Fruit fly (Drosophila melanogaster) whole organism, embryonic: ENCODE results near the gene Hgsnat.
A peak's percentile ranks its signal among the peaks of the same experiment; 100 is the strongest.

Source experiments
- Abd-B ChIP-seq: fragments of 200-800 bp; sonication (Bioruptor generic); optimal IDR thresholded peaks from 2 replicates; lab custom pipeline; 2018; ENCODE audit warnings: missing biosample characterization, mild to moderate bottlenecking, missing genetic modification characterization, moderate library complexity
- Ada2b ChIP-seq: fragments of 200-800 bp; sonication (Bioruptor generic); IDR thresholded peaks from 2 replicates; pipeline ENCODE4 v1.3.6; 2022; ENCODE audit warnings: missing biosample characterization, missing genetic modification characterization
- CG10431 ChIP-seq: fragments of 200-800 bp; sonication (Bioruptor generic); optimal IDR thresholded peaks from 3 replicates; lab custom pipeline; 2018; ENCODE audit warnings: missing biosample characterization, mild to moderate bottlenecking, missing genetic modification characterization
- CG11560 ChIP-seq: fragments of 200-800 bp; sonication (Bioruptor generic); IDR thresholded peaks from 3 replicates; pipeline ENCODE4 v1.3.6; 2022; ENCODE audit warnings: missing biosample characterization, missing genetic modification characterization
- CG12104 ChIP-seq: fragments of 200-800 bp; sonication (Bioruptor generic); optimal IDR thresholded peaks from 3 replicates; lab custom pipeline; 2016; ENCODE audit warnings: missing biosample characterization, missing genetic modification characterization
- CG12155 ChIP-seq: fragments of 200-800 bp; sonication (Bioruptor generic); optimal IDR thresholded peaks from 3 replicates; lab custom pipeline; 2016; ENCODE audit warnings: missing biosample characterization, missing genetic modification characterization
- CG12659 ChIP-seq: fragments of 200-800 bp; sonication (Bioruptor generic); optimal IDR thresholded peaks from 3 replicates; lab custom pipeline; 2017; ENCODE audit warnings: mild to moderate bottlenecking, missing biosample characterization, missing genetic modification reagents, missing genetic modification characterization
- CG12942 ChIP-seq: fragments of 200-800 bp; sonication (Bioruptor generic); optimal IDR thresholded peaks from 3 replicates; lab custom pipeline; 2016; ENCODE audit warnings: missing biosample characterization, missing genetic modification characterization
- CG13287 ChIP-seq: fragments of 200-800 bp; sonication (Bioruptor generic); IDR thresholded peaks from 2 replicates; pipeline ENCODE4 v1.3.6; 2022; ENCODE audit warnings: missing biosample characterization, missing genetic modification characterization; ENCODE audit not compliant: partially characterized antibody
- CG16813 ChIP-seq: fragments of 200-800 bp; sonication (Bioruptor generic); IDR thresholded peaks from 3 replicates; pipeline ENCODE4 v1.3.6; 2022; ENCODE audit warnings: missing biosample characterization, missing genetic modification characterization; ENCODE audit not compliant: partially characterized antibody
- CG3163 ChIP-seq: fragments of 200-800 bp; sonication (Bioruptor generic); optimal IDR thresholded peaks from 3 replicates; lab custom pipeline; 2016; ENCODE audit warnings: missing biosample characterization, missing genetic modification characterization
- CG32772 ChIP-seq: fragments of 200-800 bp; sonication (Bioruptor generic); IDR thresholded peaks from 2 replicates; pipeline ENCODE4 v1.3.6; 2022; ENCODE audit warnings: missing biosample characterization, missing genetic modification characterization
- CG34422 ChIP-seq: fragments of 200-800 bp; sonication (Bioruptor generic); IDR thresholded peaks from 3 replicates; pipeline ENCODE4 v1.3.6; 2022; ENCODE audit warnings: missing biosample characterization, missing genetic modification characterization
- CG3726 ChIP-seq: fragments of 200-800 bp; sonication (Bioruptor generic); IDR thresholded peaks from 3 replicates; pipeline ENCODE4, ENCODE4 v1.3.6; 2022; ENCODE audit warnings: missing biosample characterization, missing genetic modification characterization
- CG6654 ChIP-seq: fragments of 200-800 bp; sonication (Bioruptor generic); optimal IDR thresholded peaks from 2 replicates; lab custom pipeline; 2017; ENCODE audit warnings: missing biosample characterization, mild to moderate bottlenecking, missing genetic modification characterization
- CG6854 ChIP-seq: fragments of 200-800 bp; sonication (Bioruptor generic); optimal IDR thresholded peaks from 3 replicates; lab custom pipeline; 2017; ENCODE audit warnings: missing biosample characterization, mild to moderate bottlenecking, missing genetic modification characterization
- CG7357 ChIP-seq: fragments of 200-800 bp; sonication (Bioruptor generic); IDR thresholded peaks from 3 replicates; pipeline ENCODE4 v1.3.6; 2022; ENCODE audit warnings: missing biosample characterization, missing genetic modification characterization
- CG7372 ChIP-seq: fragments of 200-800 bp; sonication (Bioruptor generic); IDR thresholded peaks from 2 replicates; pipeline ENCODE4 v1.3.6; 2022; ENCODE audit warnings: missing biosample characterization, missing genetic modification characterization
- CG7928 ChIP-seq: fragments of 200-800 bp; sonication (Bioruptor generic); optimal IDR thresholded peaks from 2 replicates; lab custom pipeline; 2017; ENCODE audit warnings: missing biosample characterization, mild to moderate bottlenecking, missing genetic modification characterization
- CG7963 ChIP-seq: fragments of 200-800 bp; sonication (Bioruptor generic); IDR thresholded peaks from 3 replicates; pipeline ENCODE4 v1.3.6; 2022; ENCODE audit warnings: missing biosample characterization, missing genetic modification characterization; ENCODE audit not compliant: partially characterized antibody
- CG7987 ChIP-seq: fragments of 200-800 bp; sonication (Bioruptor generic); optimal IDR thresholded peaks from 2 replicates; lab custom pipeline; 2018; ENCODE audit warnings: missing biosample characterization, mild to moderate bottlenecking, missing genetic modification characterization, moderate library complexity
- CG9727 ChIP-seq: fragments of 200-800 bp; sonication (Bioruptor generic); optimal IDR thresholded peaks from 3 replicates; lab custom pipeline; 2017; ENCODE audit warnings: missing biosample characterization, mild to moderate bottlenecking, missing genetic modification characterization
- ERR ChIP-seq: fragments of 200-800 bp; sonication (Bioruptor generic); optimal IDR thresholded peaks from 2 replicates; lab custom pipeline; 2016; ENCODE audit warnings: missing biosample characterization, missing genetic modification characterization
- Elba2 ChIP-seq: fragments of 200-800 bp; sonication (Bioruptor generic); optimal IDR thresholded peaks from 3 replicates; lab custom pipeline; 2016; ENCODE audit warnings: missing biosample characterization, missing genetic modification characterization
- Fer2 ChIP-seq: fragments of 200-800 bp; sonication (Bioruptor generic); optimal IDR thresholded peaks from 2 replicates; lab custom pipeline; 2018; ENCODE audit warnings: missing biosample characterization, mild to moderate bottlenecking, missing genetic modification characterization, moderate library complexity
- Hand ChIP-seq: fragments of 200-800 bp; sonication (Bioruptor generic); optimal IDR thresholded peaks from 2 replicates; lab custom pipeline; 2017; ENCODE audit warnings: mild to moderate bottlenecking, missing biosample characterization, missing genetic modification reagents, missing genetic modification characterization
- HmgD ChIP-seq: fragments of 200-800 bp; sonication (Bioruptor generic); optimal IDR thresholded peaks from 3 replicates; lab custom pipeline; 2016; ENCODE audit warnings: missing biosample characterization, missing genetic modification characterization
- Jarid2 ChIP-seq: fragments of 200-800 bp; sonication (Bioruptor generic); optimal IDR thresholded peaks from 3 replicates; lab custom pipeline; 2017; ENCODE audit warnings: mild to moderate bottlenecking, missing biosample characterization, missing genetic modification reagents, missing genetic modification characterization
- Nf-YA ChIP-seq: fragments of 200-800 bp; sonication (Bioruptor generic); IDR thresholded peaks from 2 replicates; pipeline ENCODE4 v1.3.6; 2022; ENCODE audit warnings: missing biosample characterization, missing genetic modification characterization
- Sin3A ChIP-seq: fragments of >200 bp; optimal IDR thresholded peaks from 2 replicates; lab custom pipeline; 2018
- Spps ChIP-seq: fragments of 200-800 bp; sonication (Bioruptor generic); optimal IDR thresholded peaks from 2 replicates; lab custom pipeline; 2018; ENCODE audit warnings: missing biosample characterization, mild to moderate bottlenecking, missing genetic modification characterization
- TFAM ChIP-seq: fragments of 200-800 bp; sonication (Bioruptor generic); optimal IDR thresholded peaks from 2 replicates; lab custom pipeline; 2017; ENCODE audit warnings: missing biosample characterization, missing genetic modification characterization, inconsistent platforms
- al ChIP-seq: fragments of 200-800 bp; sonication (Bioruptor generic); IDR thresholded peaks from 2 replicates; pipeline ENCODE4 v1.3.6; 2022; ENCODE audit warnings: missing biosample characterization, missing genetic modification characterization
- bab2 ChIP-seq: fragments of 200-800 bp; sonication (Bioruptor generic); optimal IDR thresholded peaks from 2 replicates; lab custom pipeline; 2016; ENCODE audit warnings: missing biosample characterization, missing genetic modification characterization
- bbx ChIP-seq: fragments of 200-800 bp; sonication (Bioruptor generic); IDR thresholded peaks from 2 replicates; pipeline ENCODE4 v1.3.6; 2022; ENCODE audit warnings: missing biosample characterization, missing genetic modification characterization; ENCODE audit not compliant: partially characterized antibody
- bcd ChIP-seq: fragments of 200-800 bp; sonication (Bioruptor generic); optimal IDR thresholded peaks from 2 replicates; lab custom pipeline; 2017; ENCODE audit warnings: missing biosample characterization, mild to moderate bottlenecking, missing genetic modification characterization
- btn ChIP-seq: fragments of 200-800 bp; sonication (Bioruptor generic); optimal IDR thresholded peaks from 2 replicates; lab custom pipeline; 2016; ENCODE audit warnings: missing biosample characterization, missing genetic modification characterization
- ftz-f1 ChIP-seq: fragments of 200-800 bp; sonication (Bioruptor generic); optimal IDR thresholded peaks from 2 replicates; lab custom pipeline; 2016; ENCODE audit warnings: missing biosample characterization, missing genetic modification characterization
- ken ChIP-seq: fragments of 200-800 bp; sonication (Bioruptor generic); IDR thresholded peaks from 3 replicates; pipeline ENCODE4 v1.3.6; 2022; ENCODE audit warnings: missing biosample characterization, missing genetic modification characterization
- lbe ChIP-seq: fragments of 200-800 bp; sonication (Bioruptor generic); optimal IDR thresholded peaks from 2 replicates; lab custom pipeline; 2016; ENCODE audit warnings: missing biosample characterization, mild to moderate bottlenecking, missing genetic modification characterization
- mam ChIP-seq: fragments of 200-800 bp; sonication (Bioruptor generic); optimal IDR thresholded peaks from 3 replicates; lab custom pipeline; 2016; ENCODE audit warnings: missing biosample characterization, missing genetic modification characterization
- p53 ChIP-seq: fragments of 200-800 bp; sonication (Bioruptor generic); optimal IDR thresholded peaks from 2 replicates; lab custom pipeline; 2016; ENCODE audit warnings: missing biosample characterization, missing genetic modification characterization
- prd ChIP-seq, 3 experiments: fragments of >200 bp in 2 of 3; fragments of 200-800 bp in 1 of 3; sonication (Bioruptor generic) in 1 of 3; optimal IDR thresholded peaks in 2 of 3; IDR thresholded peaks in 1 of 3; 2 replicates in 2 of 3; 3 replicates in 1 of 3; pipeline versions ENCODE4 v1.3.6 to Lab custom; 2017 to 2022; ENCODE audit warnings: missing biosample characterization in 1 of 3, missing genetic modification characterization in 1 of 3
- pum ChIP-seq: fragments of 200-800 bp; sonication (Bioruptor generic); optimal IDR thresholded peaks from 2 replicates; lab custom pipeline; 2016; ENCODE audit warnings: missing biosample characterization, missing genetic modification characterization
- sim ChIP-seq: fragments of 200-800 bp; sonication (Bioruptor generic); IDR thresholded peaks from 2 replicates; pipeline ENCODE4 v1.3.6; 2022; ENCODE audit warnings: missing biosample characterization, missing genetic modification characterization
- stc ChIP-seq: fragments of 200-800 bp; sonication (Bioruptor generic); IDR thresholded peaks from 2 replicates; pipeline ENCODE4 v1.3.6; 2022; ENCODE audit warnings: missing biosample characterization, missing genetic modification characterization
- tup ChIP-seq: fragments of 200-800 bp; sonication (Bioruptor generic); optimal IDR thresholded peaks from 2 replicates; lab custom pipeline; 2016; ENCODE audit warnings: missing biosample characterization, mild to moderate bottlenecking, missing genetic modification characterization, moderate library complexity
- wor ChIP-seq: fragments of 200-800 bp; sonication (Bioruptor generic); IDR thresholded peaks from 2 replicates; pipeline ENCODE4 v1.3.6; 2022; ENCODE audit warnings: missing biosample characterization, missing genetic modification characterization
- zen ChIP-seq: fragments of 200-800 bp; sonication (Bioruptor generic); optimal IDR thresholded peaks from 3 replicates; lab custom pipeline; 2018; ENCODE audit warnings: missing biosample characterization, mild to moderate bottlenecking, missing genetic modification characterization, moderate library complexity

Hgsnat gene

DNA sequence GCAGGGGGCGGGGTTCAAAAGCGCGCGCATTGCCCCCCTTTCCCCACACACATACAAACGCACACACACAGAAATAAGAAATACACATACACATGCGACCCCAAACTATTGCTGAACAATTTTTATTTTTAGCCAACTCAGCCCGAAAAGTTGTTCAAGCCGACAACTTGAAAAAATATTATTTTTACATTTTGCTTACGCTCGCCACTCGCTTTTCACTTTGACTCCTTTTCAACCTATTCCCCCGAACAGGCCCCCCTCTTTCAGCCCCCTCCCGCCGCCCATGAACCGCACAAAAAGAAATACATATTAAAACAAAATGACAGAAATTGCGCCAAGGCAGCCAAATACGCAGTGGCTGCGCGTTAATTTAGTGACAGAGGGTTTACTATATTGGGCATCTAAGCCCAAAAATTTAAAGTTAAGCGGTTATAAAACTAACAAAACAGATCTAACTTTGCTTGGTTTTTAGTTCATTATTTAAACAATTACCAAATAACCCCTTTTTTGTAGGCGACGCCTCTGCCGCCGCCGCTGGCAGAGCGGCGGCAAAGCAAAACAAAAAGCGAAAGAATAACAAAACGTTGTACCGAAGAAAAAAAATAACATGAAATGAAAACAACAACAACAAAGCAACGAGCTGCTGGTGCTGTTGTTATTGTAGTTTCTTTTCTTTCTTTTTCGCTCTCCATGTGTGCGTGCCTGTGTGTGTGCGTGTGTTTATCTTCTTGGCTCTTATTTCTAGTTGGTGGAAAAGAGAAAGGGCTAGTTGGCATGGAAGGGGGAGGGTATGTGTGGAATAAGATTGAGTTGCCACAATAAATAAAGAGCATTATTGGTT lies 8.4 kb upstream of the Hgsnat start:
- TF ChIP-seq p53 (peak; percentile 98), Abd-B (GFP tag; lab: Kevin White, UChicago) (peak; percentile 100), CG7372 (GFP tag; lab: Robert Waterston, UW) (peak; percentile 100), bab2 (GFP tag; lab: Kevin White, UChicago) (peak; percentile 100), CG34422 (GFP tag; lab: Robert Waterston, UW) (peak; percentile 100), Ada2b (GFP tag; lab: Robert Waterston, UW) (peak; percentile 100), sim (peak; percentile 99), CG13287 (GFP tag; lab: Robert Waterston, UW) (peak; percentile 17; the same call in 1 of the 2 replicates), tup (GFP tag; lab: Kevin White, UChicago) (peak; percentile 99), CG12104 (GFP tag; lab: Kevin White, UChicago) (peak; percentile 100), CG7987 (GFP tag; lab: Kevin White, UChicago) (peak; percentile 99), Fer2 (tag; lab: Kevin White, UChicago) (peak; percentile 100), CG3163 (peak; percentile 95), zen (tag; lab: Kevin White, UChicago) (peak; percentile 100), Sin3A (lab: Kevin White, UChicago) (no peak), TFAM (GFP tag; lab: Kevin White, UChicago) (peak; percentile 97), CG6654 (peak; percentile 95), CG12659 (GFP tag; lab: Kevin White, UChicago) (peak; percentile 100), ken (GFP tag; lab: Robert Waterston, UW) (peak; percentile 100), btn (GFP tag; lab: Kevin White, UChicago) (peak; percentile 99), ERR (GFP tag; lab: Kevin White, UChicago) (peak; percentile 99), HmgD (peak; percentile 99), lbe (GFP tag; lab: Kevin White, UChicago) (peak; percentile 99), ftz-f1 (peak; percentile 98), Hand (GFP tag; lab: Kevin White, UChicago) (peak; percentile 100), Jarid2 (GFP tag; lab: Kevin White, UChicago) (peak; percentile 98), CG12155 (peak; percentile 99), CG10431 (GFP tag; lab: Kevin White, UChicago) (peak; percentile 99), CG3726 (GFP tag; lab: Robert Waterston, UW) (peak; percentile 100), pum (peak; percentile 100), bcd (peak; percentile 100), wor (GFP tag; lab: Robert Waterston, UW) (peak; percentile 99), CG7928 (GFP tag; lab: Kevin White, UChicago) (peak; percentile 89), CG7357 (GFP tag; lab: Robert Waterston, UW) (peak; percentile 99), CG16813 (GFP tag; lab: Robert Waterston, UW) (no peak), bbx (GFP tag; lab: Robert Waterston, UW) (no peak), CG32772 (GFP tag; lab: Robert Waterston, UW) (peak; percentile 100), Spps (tag; lab: Kevin White, UChicago) (peak; percentile 99), Nf-YA (GFP tag; lab: Robert Waterston, UW) (peak; percentile 99), mam (peak; percentile 100), al (GFP tag; lab: Robert Waterston, UW) (peak; percentile 100), stc (GFP tag; lab: Robert Waterston, UW) (peak; percentile 100), CG6854 (peak; percentile 100), prd (optimal IDR thresholded peaks at IDR 0.05; lab: Kevin White, UChicago) (no peak), prd (GFP tag; IDR thresholded peaks at IDR 0.05; lab: Robert Waterston, UW) (peak; percentile 100), CG12942 (peak; percentile 100), Elba2 (GFP tag; lab: Kevin White, UChicago) (peak; percentile 93), CG11560 (tag; lab: Robert Waterston, UW) (peak; percentile 96), CG7963 (GFP tag; lab: Robert Waterston, UW) (no peak), CG9727 (GFP tag; lab: Kevin White, UChicago) (peak; percentile 100)
